Worm (Caenorhabditis elegans): ENCODE measurements around the gene F38A5.6.

Gene F38A5.6

ce11 chrIV:6627798-6628197 is 30.6 kb upstream of the F38A5.6 start, which contains the start of gene cest-5.2:
TSS of gene cest-5.2 (minus strand) at chrIV:6627925.
- TF ChIP-seq tbx-37 (GFP tag; conservative IDR thresholded peaks at IDR 0.05) (no peak), B0310.2 (tag; optimal IDR thresholded peaks at IDR 0.05) (no peak), sea-1 (GFP tag; conservative IDR thresholded peaks at IDR 0.05) (no peak), tra-4 (tag; optimal IDR thresholded peaks at IDR 0.05) (no peak), ets-7 (tag; optimal IDR thresholded peaks at IDR 0.05) (no peak), aly-1 (tag; optimal IDR thresholded peaks at IDR 0.05) (no peak), flt-1 (GFP tag; IDR thresholded peaks at IDR 0.05) (no peak), ama-1 (optimal IDR thresholded peaks at IDR 0.05) (no peak), pes-1 (GFP tag; IDR thresholded peaks at IDR 0.05) (no peak), scrt-1 (GFP tag; IDR thresholded peaks at IDR 0.05) (no peak), F13C5.2 (tag; optimal IDR thresholded peaks at IDR 0.05) (no peak), hmg-4 (GFP tag; optimal IDR thresholded peaks at IDR 0.05) (no peak), ceh-36 (tag; optimal IDR thresholded peaks at IDR 0.05) (no peak), hmbx-1 (tag; optimal IDR thresholded peaks at IDR 0.05) (no peak), ceh-13 (GFP tag; optimal IDR thresholded peaks at IDR 0.05) (no peak), hnd-1 (tag; optimal IDR thresholded peaks at IDR 0.05) (no peak)

- TF ChIP-seq B0310.2 (tag; optimal IDR thresholded peaks at IDR 0.05), result no peak
- TF ChIP-seq hmbx-1 (tag; optimal IDR thresholded peaks at IDR 0.05), result no peak
- no peak for TF ChIP-seq flt-1 (GFP tag; IDR thresholded peaks at IDR 0.05)
- TF ChIP-seq tra-4 (tag; optimal IDR thresholded peaks at IDR 0.05), result no peak
- no peak for TF ChIP-seq ets-7 (tag; optimal IDR thresholded peaks at IDR 0.05)
- no peak for TF ChIP-seq hmg-4 (GFP tag; optimal IDR thresholded peaks at IDR 0.05)
- TF ChIP-seq tbx-37 (GFP tag; conservative IDR thresholded peaks at IDR 0.05), result no peak
- TF ChIP-seq sea-1 (GFP tag; conservative IDR thresholded peaks at IDR 0.05), result no peak
- TF ChIP-seq ceh-36 (tag; optimal IDR thresholded peaks at IDR 0.05), result no peak
- TF ChIP-seq tbx-11 (GFP tag; IDR thresholded peaks at IDR 0.05), result no peak
- no peak for TF ChIP-seq F13C5.2 (tag; optimal IDR thresholded peaks at IDR 0.05)
- no peak for TF ChIP-seq scrt-1 (GFP tag; IDR thresholded peaks at IDR 0.05)
- TF ChIP-seq aly-1 (tag; optimal IDR thresholded peaks at IDR 0.05), result no peak
These were observed 26.2 kb upstream of the F38A5.6 start, which contains the start of gene C01B10.44 for ce11 chrIV:6623390-6623789. TSS of gene C01B10.44 (plus strand) at chrIV:6623690.

DNA sequence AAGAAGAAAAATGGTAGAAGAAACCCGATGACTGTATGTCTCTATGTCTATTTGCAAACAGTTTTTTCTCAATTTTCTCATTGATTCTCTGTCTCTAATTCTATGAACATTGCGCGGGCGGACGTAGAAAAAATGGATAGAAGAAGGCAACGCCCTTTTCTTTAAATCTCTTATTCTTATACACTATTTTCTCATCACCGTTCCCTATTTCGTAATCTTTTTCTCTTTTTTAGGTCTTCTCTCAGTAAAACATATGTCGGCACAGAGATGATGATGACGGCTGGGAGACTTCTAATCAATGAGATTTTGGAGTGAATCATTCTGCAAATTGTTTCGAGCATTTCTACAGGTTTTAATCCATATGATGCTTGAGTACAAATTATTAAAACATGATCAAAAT is 24.9 kb upstream of the F38A5.6 start:
- TF ChIP-seq ceh-36 (tag; optimal IDR thresholded peaks at IDR 0.05) (no peak), scrt-1 (GFP tag; IDR thresholded peaks at IDR 0.05) (no peak), hnd-1 (tag; optimal IDR thresholded peaks at IDR 0.05) (no peak), hmg-4 (GFP tag; optimal IDR thresholded peaks at IDR 0.05) (no peak), tbx-11 (GFP tag; IDR thresholded peaks at IDR 0.05) (no peak)

- TF ChIP-seq tbx-37 (GFP tag; conservative IDR thresholded peaks at IDR 0.05) (no peak), B0310.2 (tag; optimal IDR thresholded peaks at IDR 0.05) (no peak)
These were observed 24.1 kb upstream of the F38A5.6 start, which contains the start of gene C01B10.3 for ce11 chrIV:6621252-6621651. TSS of gene C01B10.3 (minus strand) at chrIV:6621352.

ce11 chrIV:6618607-6619006 is 21.4 kb upstream of the F38A5.6 start:
- TF ChIP-seq flt-1 (GFP tag; IDR thresholded peaks at IDR 0.05), result no peak
- no peak for TF ChIP-seq tra-4 (tag; optimal IDR thresholded peaks at IDR 0.05)
- no peak for TF ChIP-seq pes-1 (GFP tag; IDR thresholded peaks at IDR 0.05)
- no peak for TF ChIP-seq F13C5.2 (tag; optimal IDR thresholded peaks at IDR 0.05)
- TF ChIP-seq B0310.2 (tag; optimal IDR thresholded peaks at IDR 0.05), result no peak
- TF ChIP-seq scrt-1 (GFP tag; IDR thresholded peaks at IDR 0.05), result no peak
- TF ChIP-seq ets-7 (tag; optimal IDR thresholded peaks at IDR 0.05), result no peak
- no peak for TF ChIP-seq ceh-13 (GFP tag; optimal IDR thresholded peaks at IDR 0.05)
- no peak for TF ChIP-seq hmbx-1 (tag; optimal IDR thresholded peaks at IDR 0.05)
- no peak for TF ChIP-seq tbx-37 (GFP tag; conservative IDR thresholded peaks at IDR 0.05)
- TF ChIP-seq sea-1 (GFP tag; conservative IDR thresholded peaks at IDR 0.05), result no peak
- no peak for TF ChIP-seq hnd-1 (tag; optimal IDR thresholded peaks at IDR 0.05)
- no peak for TF ChIP-seq aly-1 (tag; optimal IDR thresholded peaks at IDR 0.05)
- no peak for TF ChIP-seq ceh-36 (tag; optimal IDR thresholded peaks at IDR 0.05)
- TF ChIP-seq hmg-4 (GFP tag; optimal IDR thresholded peaks at IDR 0.05), result no peak
- no peak for TF ChIP-seq ama-1 (optimal IDR thresholded peaks at IDR 0.05)
- TF ChIP-seq tbx-11 (GFP tag; IDR thresholded peaks at IDR 0.05), result no peak

DNA sequence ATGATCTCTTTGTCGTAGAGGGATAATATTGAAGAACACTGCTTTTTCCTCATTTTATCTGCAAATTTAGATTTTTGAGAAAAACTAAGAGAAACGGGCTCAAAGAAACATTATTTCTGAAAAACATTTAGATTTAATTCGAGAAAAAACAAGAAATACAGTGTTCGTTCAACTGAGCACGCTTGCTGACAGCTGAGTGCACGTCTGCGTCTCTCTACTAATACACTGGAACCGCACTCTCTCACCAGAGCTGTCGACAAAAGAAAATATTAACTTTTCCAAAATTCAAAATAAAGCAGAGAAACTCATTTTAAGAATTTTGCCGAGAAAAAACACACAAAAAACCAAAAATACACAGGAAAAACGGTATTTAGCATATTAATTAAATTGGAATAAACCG is 16.1 kb upstream of the F38A5.6 start, which contains the start of gene drh-1:
Gene drh-1 (minus strand): TSS at position 58 of the 400 bp plus-strand sequence.
- TF ChIP-seq tbx-11 (GFP tag; IDR thresholded peaks at IDR 0.05) (no peak), aly-1 (tag; optimal IDR thresholded peaks at IDR 0.05) (no peak), flt-1 (GFP tag; IDR thresholded peaks at IDR 0.05) (no peak), ceh-13 (GFP tag; optimal IDR thresholded peaks at IDR 0.05) (no peak), sea-1 (GFP tag; conservative IDR thresholded peaks at IDR 0.05) (no peak), hnd-1 (tag; optimal IDR thresholded peaks at IDR 0.05) (no peak), scrt-1 (GFP tag; IDR thresholded peaks at IDR 0.05) (no peak), tra-4 (tag; optimal IDR thresholded peaks at IDR 0.05) (no peak)

DNA sequence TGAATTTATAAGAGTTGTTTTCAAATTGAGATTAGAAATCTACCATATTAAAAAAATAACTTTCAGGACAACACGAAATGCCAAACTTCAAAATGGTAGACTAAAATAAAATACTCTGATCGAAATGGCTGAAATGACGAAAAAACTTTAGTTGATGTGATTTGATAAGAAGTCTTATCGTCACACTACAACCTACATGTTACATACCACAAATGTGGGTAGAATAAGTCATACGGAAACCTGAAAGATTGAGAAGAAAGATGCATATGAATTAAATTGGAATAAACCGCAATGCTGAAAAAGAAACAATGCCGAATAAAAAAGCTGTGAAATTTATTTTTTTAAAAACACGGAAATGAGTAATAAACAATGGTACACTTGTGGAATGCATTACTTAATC is 9.9 kb upstream of the F38A5.6 start:
- TF ChIP-seq ets-7 (tag; optimal IDR thresholded peaks at IDR 0.05) (no peak), tbx-37 (GFP tag; conservative IDR thresholded peaks at IDR 0.05) (no peak), B0310.2 (tag; optimal IDR thresholded peaks at IDR 0.05) (no peak), hnd-1 (tag; optimal IDR thresholded peaks at IDR 0.05) (no peak), pes-1 (GFP tag; IDR thresholded peaks at IDR 0.05) (no peak), ama-1 (optimal IDR thresholded peaks at IDR 0.05) (no peak), hmbx-1 (tag; optimal IDR thresholded peaks at IDR 0.05) (no peak), tra-4 (tag; optimal IDR thresholded peaks at IDR 0.05) (no peak), flt-1 (GFP tag; IDR thresholded peaks at IDR 0.05) (no peak)

DNA sequence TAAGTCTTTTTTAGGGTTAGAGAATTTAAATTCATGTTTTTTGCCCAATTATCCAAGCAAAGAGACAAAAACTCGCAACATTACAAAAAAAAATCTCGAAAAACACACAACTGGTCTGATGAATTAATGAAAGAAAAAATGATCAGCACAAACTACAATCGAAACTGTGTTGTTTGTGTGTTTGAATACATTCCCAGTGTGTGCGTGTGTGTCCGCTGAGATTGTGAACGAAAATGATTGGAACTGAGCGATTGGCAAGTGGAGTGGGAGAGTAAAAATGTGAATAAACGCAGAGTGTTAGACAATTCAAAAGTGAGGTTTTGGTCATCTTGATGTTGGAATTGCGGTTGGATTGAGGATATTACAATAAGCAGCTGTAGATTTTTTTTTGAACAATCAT is 9.4 kb upstream of the F38A5.6 start:
- no peak for TF ChIP-seq tra-4 (tag; optimal IDR thresholded peaks at IDR 0.05)
- no peak for TF ChIP-seq ama-1 (optimal IDR thresholded peaks at IDR 0.05)
- TF ChIP-seq ceh-13 (GFP tag; optimal IDR thresholded peaks at IDR 0.05), result no peak
- TF ChIP-seq pes-1 (GFP tag; IDR thresholded peaks at IDR 0.05), result no peak
- no peak for TF ChIP-seq tbx-37 (GFP tag; conservative IDR thresholded peaks at IDR 0.05)
- no peak for TF ChIP-seq hmg-4 (GFP tag; optimal IDR thresholded peaks at IDR 0.05)
- no peak for TF ChIP-seq B0310.2 (tag; optimal IDR thresholded peaks at IDR 0.05)
- no peak for TF ChIP-seq scrt-1 (GFP tag; IDR thresholded peaks at IDR 0.05)
- no peak for TF ChIP-seq ets-7 (tag; optimal IDR thresholded peaks at IDR 0.05)
- TF ChIP-seq aly-1 (tag; optimal IDR thresholded peaks at IDR 0.05), result no peak
- no peak for TF ChIP-seq F13C5.2 (tag; optimal IDR thresholded peaks at IDR 0.05)
- no peak for TF ChIP-seq hmbx-1 (tag; optimal IDR thresholded peaks at IDR 0.05)
- TF ChIP-seq flt-1 (GFP tag; IDR thresholded peaks at IDR 0.05), result no peak
- TF ChIP-seq sea-1 (GFP tag; conservative IDR thresholded peaks at IDR 0.05), result no peak
- TF ChIP-seq hnd-1 (tag; optimal IDR thresholded peaks at IDR 0.05), result no peak
- TF ChIP-seq tbx-11 (GFP tag; IDR thresholded peaks at IDR 0.05), result no peak
- TF ChIP-seq ceh-36 (tag; optimal IDR thresholded peaks at IDR 0.05), result no peak

Data from whole organism, early embryonic.